Worm (Caenorhabditis elegans) whole organism, L4 larva: ENCODE measurements around the gene Y57G11C.14.
"Not testable (repeated sequence)": the region's sequence is repeated elsewhere in the genome, so short reads cannot be mapped to it uniquely, and the experiment has no call there.

Experiments
- D1046.2 ChIP-seq: fragments of 200-800 bp; sonication (Bioruptor generic); IDR thresholded peaks from 2 replicates; pipeline ENCODE4 v1.3.6; 2022; ENCODE audit warnings: missing genetic modification characterization, missing compliant biosample characterization
- F37D6.2 ChIP-seq: sonication (generic microtip); optimal IDR thresholded peaks from 2 replicates; lab custom pipeline; 2016; ENCODE audit warnings: mild to moderate bottlenecking, missing genetic modification characterization, missing compliant biosample characterization
- T26A8.4 ChIP-seq: fragments of 200-800 bp; sonication (Bioruptor generic); IDR thresholded peaks from 2 replicates; pipeline ENCODE4 v1.3.6; 2022; ENCODE audit warnings: missing genetic modification characterization, missing compliant biosample characterization
- aly-2 ChIP-seq: sonication (generic microtip); optimal IDR thresholded peaks from 2 replicates; lab custom pipeline; 2018; ENCODE audit warnings: missing biosample characterization, missing genetic modification characterization
- ceh-44 ChIP-seq: fragments of 200-800 bp; sonication (Bioruptor generic); IDR thresholded peaks from 2 replicates; pipeline ENCODE4 v1.3.6; 2022; ENCODE audit warnings: missing genetic modification reagents, missing genetic modification characterization, missing compliant biosample characterization
- ces-1 ChIP-seq: fragments of 150-350 bp; sonication (generic microtip); optimal IDR thresholded peaks from 4 replicates; lab custom pipeline; 2014; ENCODE audit warnings: missing biosample characterization, missing genetic modification reagents, missing genetic modification characterization
- daf-16 ChIP-seq, 3 experiments: sonication (generic microtip); optimal IDR thresholded peaks; 2 replicates each; lab custom pipeline; 2016 to 2017; ENCODE audit warnings: missing genetic modification characterization in 3 of 3, missing genetic modification reagents in 3 of 3, mild to moderate bottlenecking in 2 of 3, missing compliant biosample characterization in 2 of 3, missing biosample characterization in 1 of 3, moderate library complexity in 1 of 3
- daf-19 ChIP-seq: fragments of 200-800 bp; sonication (Bioruptor generic); conservative IDR thresholded peaks from 2 replicates; pipeline ENCODE4 v1.3.6; 2022; ENCODE audit warnings: missing genetic modification characterization, missing compliant biosample characterization
- dmd-6 ChIP-seq: fragments of 200-800 bp; sonication (Bioruptor generic); IDR thresholded peaks from 2 replicates; pipeline ENCODE4 v1.3.6; 2022; ENCODE audit warnings: missing genetic modification reagents, missing genetic modification characterization, missing compliant biosample characterization
- egl-43 ChIP-seq: fragments of 200-800 bp; sonication (Bioruptor generic); IDR thresholded peaks from 2 replicates; pipeline ENCODE4 v1.3.6; 2022; ENCODE audit warnings: missing genetic modification reagents, missing genetic modification characterization, missing compliant biosample characterization
- fkh-10 ChIP-seq: fragments of 150-350 bp; optimal IDR thresholded peaks from 2 replicates; lab custom pipeline; 2014; ENCODE audit warnings: missing biosample characterization, missing genetic modification reagents, missing genetic modification characterization
- hif-1 ChIP-seq, 2 experiments: sonication (generic microtip); optimal IDR thresholded peaks; 2 replicates each; lab custom pipeline; 2016 to 2017; ENCODE audit warnings: missing compliant biosample characterization in 2 of 2, missing genetic modification characterization in 2 of 2, missing genetic modification reagents in 2 of 2, missing genotype in 2 of 2, mild to moderate bottlenecking in 1 of 2
- hlh-11 ChIP-seq: fragments of 200-800 bp; sonication (Bioruptor generic); optimal IDR thresholded peaks from 2 replicates; lab custom pipeline; 2018; ENCODE audit warnings: mild to moderate bottlenecking, missing genetic modification characterization, missing compliant biosample characterization
- hlh-30 ChIP-seq: sonication (generic microtip); optimal IDR thresholded peaks from 2 replicates; lab custom pipeline; 2017; ENCODE audit warnings: antibody characterized with exemption, mild to moderate bottlenecking, missing genetic modification characterization, missing compliant biosample characterization; ENCODE audit not compliant: insufficient read depth
- lin-1 ChIP-seq: fragments of 200-800 bp; sonication (Bioruptor generic); IDR thresholded peaks from 2 replicates; pipeline ENCODE4 v1.3.6; 2022; ENCODE audit warnings: missing genetic modification reagents, missing genetic modification characterization, missing compliant biosample characterization
- lin-13 ChIP-seq: fragments of 150-350 bp; optimal IDR thresholded peaks from 2 replicates; lab custom pipeline; 2014; ENCODE audit warnings: missing biosample characterization, missing genetic modification reagents, missing genetic modification characterization
- lin-38 ChIP-seq: fragments of 200-800 bp; sonication (Bioruptor generic); IDR thresholded peaks from 2 replicates; pipeline ENCODE4 v1.3.6; 2022; ENCODE audit warnings: missing genetic modification reagents, missing genetic modification characterization, missing compliant biosample characterization
- lsy-2 ChIP-seq, 2 experiments: fragments of 150-350 bp in 1 of 2; sonication (generic microtip) in 1 of 2; optimal IDR thresholded peaks; 2 replicates each; lab custom pipeline; 2014 to 2017; ENCODE audit warnings: missing biosample characterization in 2 of 2, missing genetic modification characterization in 2 of 2
- madf-9 ChIP-seq: fragments of 200-800 bp; sonication (Bioruptor generic); conservative IDR thresholded peaks from 2 replicates; pipeline ENCODE4 v1.3.6; 2022; ENCODE audit warnings: missing genetic modification reagents, missing genetic modification characterization, missing compliant biosample characterization
- mxl-2 ChIP-seq: fragments of 200-800 bp; sonication (Bioruptor generic); conservative IDR thresholded peaks from 2 replicates; pipeline ENCODE4 v1.3.6; 2022; ENCODE audit warnings: missing genetic modification reagents, missing genetic modification characterization, missing compliant biosample characterization
- mxl-3 ChIP-seq: fragments of 200-800 bp; sonication (Bioruptor generic); optimal IDR thresholded peaks from 2 replicates; lab custom pipeline; 2018; ENCODE audit warnings: mild to moderate bottlenecking, missing genetic modification characterization, missing compliant biosample characterization
- nhr-102 ChIP-seq: sonication (generic microtip); optimal IDR thresholded peaks from 2 replicates; lab custom pipeline; 2016; ENCODE audit warnings: mild to moderate bottlenecking, missing genetic modification characterization, moderate library complexity, missing compliant biosample characterization
- nhr-11 ChIP-seq: fragments of 150-350 bp; optimal IDR thresholded peaks from 2 replicates; lab custom pipeline; 2014; ENCODE audit warnings: missing biosample characterization, missing genetic modification characterization
- nhr-25 ChIP-seq: sonication (generic microtip); optimal IDR thresholded peaks from 2 replicates; lab custom pipeline; 2017; ENCODE audit warnings: missing genetic modification characterization, mild to moderate bottlenecking, missing compliant biosample characterization, antibody characterized with exemption, moderate library complexity, borderline replicate concordance; ENCODE audit not compliant: insufficient read depth
- nhr-28 ChIP-seq: fragments of 150-350 bp; optimal IDR thresholded peaks from 2 replicates; lab custom pipeline; 2014; ENCODE audit warnings: missing biosample characterization, missing genetic modification characterization
- nhr-42 ChIP-seq: fragments of 200-800 bp; sonication (Bioruptor generic); IDR thresholded peaks from 2 replicates; pipeline ENCODE4 v1.3.6; 2022; ENCODE audit warnings: missing genetic modification characterization, missing compliant biosample characterization
- nhr-48 ChIP-seq: sonication (generic microtip); optimal IDR thresholded peaks from 2 replicates; lab custom pipeline; 2016; ENCODE audit warnings: mild to moderate bottlenecking, missing genetic modification characterization, missing compliant biosample characterization
- nhr-77 ChIP-seq: fragments of 150-350 bp; optimal IDR thresholded peaks from 2 replicates; lab custom pipeline; 2014; ENCODE audit warnings: missing biosample characterization, missing genetic modification characterization
- pqm-1 ChIP-seq: sonication (generic microtip); optimal IDR thresholded peaks from 2 replicates; lab custom pipeline; 2017; ENCODE audit warnings: missing biosample characterization, missing genetic modification characterization
- saeg-2 ChIP-seq: fragments of 200-800 bp; sonication (Bioruptor generic); IDR thresholded peaks from 2 replicates; pipeline ENCODE4 v1.3.6; 2022; ENCODE audit warnings: missing genetic modification reagents, missing genetic modification characterization, missing compliant biosample characterization
- sdz-12 ChIP-seq: fragments of 200-800 bp; sonication (Bioruptor generic); optimal IDR thresholded peaks from 2 replicates; lab custom pipeline; 2018; ENCODE audit warnings: mild to moderate bottlenecking, missing genetic modification characterization, missing compliant biosample characterization
- set-16 ChIP-seq: fragments of 200-800 bp; sonication (Bioruptor generic); IDR thresholded peaks from 2 replicates; pipeline ENCODE4 v1.3.6; 2022; ENCODE audit warnings: missing genetic modification reagents, missing genetic modification characterization, missing compliant biosample characterization
- snpc-1.2 ChIP-seq: fragments of 200-800 bp; sonication (Bioruptor generic); IDR thresholded peaks from 2 replicates; pipeline ENCODE4 v1.3.6; 2022; ENCODE audit warnings: missing genetic modification reagents, missing genetic modification characterization, missing compliant biosample characterization
- tra-1 ChIP-seq: fragments of 200-800 bp; sonication (Bioruptor generic); IDR thresholded peaks from 2 replicates; pipeline ENCODE4 v1.3.6; 2022; ENCODE audit warnings: missing genetic modification reagents, missing genetic modification characterization, missing compliant biosample characterization
- unc-39 ChIP-seq: sonication (generic microtip); optimal IDR thresholded peaks from 2 replicates; lab custom pipeline; 2017; ENCODE audit warnings: missing biosample characterization, missing genetic modification characterization
- unc-62 ChIP-seq, 3 experiments: fragments of 150-350 bp in 1 of 3; sonication (generic microtip); optimal IDR thresholded peaks in 2 of 3; peaks in 1 of 3; 1 replicate in 1 of 3; 2 replicates in 2 of 3; lab custom pipeline; 2014 to 2017; ENCODE audit warnings: missing biosample characterization in 3 of 3, missing genetic modification characterization in 3 of 3, missing genetic modification reagents in 3 of 3, missing genotype in 1 of 3
- zfp-2 ChIP-seq: sonication (generic microtip); optimal IDR thresholded peaks from 2 replicates; lab custom pipeline; 2016; ENCODE audit warnings: mild to moderate bottlenecking, missing genetic modification characterization, missing compliant biosample characterization
- ztf-11 ChIP-seq: fragments of 150-350 bp; optimal IDR thresholded peaks from 2 replicates; lab custom pipeline; 2014; ENCODE audit warnings: missing biosample characterization, missing genetic modification characterization

Gene Y57G11C.14

ce11 chrIV:14799186-14799585 lies at the start of gene Y57G11C.14:
Gene Y57G11C.14 (plus strand): TSS chrIV:14799311.
- TF ChIP-seq zfp-2 (tag; lab: Kevin White, UChicago) (no peak), nhr-42 (0 out of 2 replicates have a peak, but pooled peaks have one; percentile 11), D1046.2 (0 out of 2 replicates have a peak, but pooled peaks have one; percentile 47), snpc-1.2 (GFP tag; lab: Robert Waterston, UW) (peak; percentile 60; the same call in 1 of the 2 replicates), lin-38 (GFP tag; lab: Robert Waterston, UW) (peak; percentile 41), aly-2 (tag; lab: Kevin White, UChicago) (no peak), nhr-102 (tag; lab: Kevin White, UChicago) (no peak), T26A8.4 (GFP tag; lab: Robert Waterston, UW) (0 out of 2 replicates have a peak, but pooled peaks have one; percentile 27)

- TF ChIP-seq mxl-2 (GFP tag; lab: Robert Waterston, UW) (no peak), sdz-12 (no peak), nhr-25 (tag; lab: Kevin White, UChicago) (no peak), egl-43 (no peak), daf-16 (GFP tag; optimal IDR thresholded peaks at IDR 0.05; lab: Kevin White, UChicago) (no peak), daf-16 (tag; optimal IDR thresholded peaks at IDR 0.05; lab: Kevin White, UChicago) (no peak), snpc-1.2 (GFP tag; lab: Robert Waterston, UW) (peak; percentile 91), ceh-44 (no peak)
- TF ChIP-seq, all 104 proteins: peak for 1
Observed at ce11 chrIV:14754912-14755311, 44.2 kb upstream of the Y57G11C.14 start, which contains the start of gene Y57G11C.499. Gene Y57G11C.499 (minus strand): TSS chrIV:14754934.

ce11 chrIV:14757786-14758185 lies 41.3 kb upstream of the Y57G11C.14 start:
- TF ChIP-seq snpc-1.2 (GFP tag; lab: Robert Waterston, UW), result peak; percentile 59; the same call in 1 of the 2 replicates
- no peak for TF ChIP-seq unc-39 (tag; lab: Kevin White, UChicago)
- TF ChIP-seq ztf-11 (tag; lab: Kevin White, UChicago), result no peak
- TF ChIP-seq fkh-10 (GFP tag; lab: Kevin White, UChicago), result no peak
- no peak for TF ChIP-seq set-16 (GFP tag; lab: Robert Waterston, UW)

ce11 chrIV:14759662-14760061 lies 39.4 kb upstream of the Y57G11C.14 start:
- TF ChIP-seq tra-1 (no peak), nhr-11 (tag; lab: Kevin White, UChicago) (no peak), snpc-1.2 (GFP tag; lab: Robert Waterston, UW) (peak; percentile 65), lin-13 (GFP tag; lab: Kevin White, UChicago) (no peak), lin-1 (GFP tag; lab: Robert Waterston, UW) (no peak)

- TF ChIP-seq nhr-77 (tag; lab: Kevin White, UChicago), result no peak
- no peak for TF ChIP-seq F37D6.2 (tag; lab: Kevin White, UChicago)
- no peak for TF ChIP-seq pqm-1 (tag; lab: Kevin White, UChicago)
- no peak for TF ChIP-seq nhr-48 (tag; lab: Kevin White, UChicago)
- no peak for TF ChIP-seq ces-1 (GFP tag; lab: Kevin White, UChicago)
- TF ChIP-seq lsy-2 (tag; optimal IDR thresholded peaks at IDR 0.05; lab: Kevin White, UChicago), result no peak
- TF ChIP-seq, all 104 proteins: peak for 0
Observed at ce11 chrIV:14760845-14761244, 38.3 kb upstream of the Y57G11C.14 start, which contains the start of gene ptp-5.2. Gene ptp-5.2 (minus strand): TSS chrIV:14760945.

- TF ChIP-seq mxl-3 (GFP tag; lab: Kevin White, UChicago) (peak; percentile 69), lsy-2 (tag; optimal IDR thresholded peaks at IDR 0.05; lab: Kevin White, UChicago) (peak in 1 of 2 experiments; percentile 40), unc-62 (GFP tag; optimal IDR thresholded peaks at IDR 0.05 in 1 of 2; lab: Kevin White, UChicago) (peak in 1 of 2 experiments; percentile 96), hif-1 (tag; optimal IDR thresholded peaks at IDR 0.05; lab: Kevin White, UChicago) (peak in 1 of 2 experiments; percentile 17), saeg-2 (GFP tag; lab: Robert Waterston, UW) (0 out of 2 replicates have a peak, but pooled peaks have one; percentile 44), hlh-30 (tag; lab: Kevin White, UChicago) (peak; percentile 97), lin-38 (GFP tag; lab: Robert Waterston, UW) (peak; percentile 51), daf-19 (GFP tag; lab: Robert Waterston, UW) (0 out of 2 replicates have a peak, but pooled peaks have one; percentile 43), mxl-2 (GFP tag; lab: Robert Waterston, UW) (0 out of 2 replicates have a peak, but pooled peaks have one; percentile 44), nhr-11 (tag; lab: Kevin White, UChicago) (peak; percentile 39), dmd-6 (GFP tag; lab: Robert Waterston, UW) (peak; percentile 66), hlh-11 (tag; lab: Kevin White, UChicago) (peak; percentile 80), madf-9 (GFP tag; lab: Robert Waterston, UW) (0 out of 2 replicates have a peak, but pooled peaks have one; percentile 25), nhr-28 (peak; percentile 33)
- TF ChIP-seq unc-62 (tag; optimal IDR thresholded peaks at IDR 0.05; lab: Kevin White, UChicago), result not testable (repeated sequence)
Observed at ce11 chrIV:14763348-14763747, 35.8 kb upstream of the Y57G11C.14 start.
